Worm (Caenorhabditis elegans) whole organism, L1 larva: ENCODE measurements around the gene K09A9.8.

Experiments used
- C16A3.4 ChIP-seq: fragments of 150-350 bp; optimal IDR thresholded peaks from 2 replicates; lab custom pipeline; 2014; ENCODE audit warnings: missing biosample characterization, missing genetic modification characterization
- F16B12.6 ChIP-seq: fragments of 150-350 bp; optimal IDR thresholded peaks from 2 replicates; lab custom pipeline; 2014; ENCODE audit warnings: missing biosample characterization, missing genetic modification characterization
- Y116A8C.19 ChIP-seq: sonication (generic microtip); optimal IDR thresholded peaks from 2 replicates; lab custom pipeline; 2016; ENCODE audit warnings: missing compliant biosample characterization, missing genetic modification characterization, borderline replicate concordance
- alr-1 ChIP-seq: fragments of 200-800 bp; sonication (Bioruptor generic); optimal IDR thresholded peaks from 2 replicates; lab custom pipeline; 2018; ENCODE audit warnings: borderline replicate concordance, mild to moderate bottlenecking, missing genetic modification characterization, missing compliant biosample characterization
- aly-2 ChIP-seq: fragments of 150-350 bp; optimal IDR thresholded peaks from 2 replicates; lab custom pipeline; 2014; ENCODE audit warnings: missing biosample characterization, missing genetic modification characterization
- ama-1 ChIP-seq: fragments of 150-350 bp; optimal IDR thresholded peaks from 2 replicates; lab custom pipeline; 2014
- blmp-1 ChIP-seq: fragments of 150-350 bp; optimal IDR thresholded peaks from 2 replicates; lab custom pipeline; 2014; ENCODE audit warnings: missing biosample characterization, missing genetic modification characterization
- ceh-63 ChIP-seq: fragments of 200-800 bp; sonication (Bioruptor generic); optimal IDR thresholded peaks from 2 replicates; lab custom pipeline; 2018; ENCODE audit warnings: mild to moderate bottlenecking, missing genetic modification characterization, missing compliant biosample characterization
- dsc-1 ChIP-seq: sonication (generic microtip); optimal IDR thresholded peaks from 2 replicates; lab custom pipeline; 2016; ENCODE audit warnings: mild to moderate bottlenecking, missing genetic modification characterization, missing compliant biosample characterization
- efl-1 ChIP-seq, 4 experiments: fragments of 150-350 bp; optimal IDR thresholded peaks in 3 of 4; peaks in 1 of 4; 1 replicate in 1 of 4; 2 replicates in 3 of 4; lab custom pipeline; 2014; ENCODE audit warnings: missing biosample characterization in 2 of 4, missing genetic modification characterization in 2 of 4, missing genetic modification reagents in 2 of 4
- efl-3 ChIP-seq: fragments of 200-800 bp; sonication (Bioruptor generic); optimal IDR thresholded peaks from 2 replicates; lab custom pipeline; 2018; ENCODE audit warnings: mild to moderate bottlenecking, missing genetic modification characterization, missing compliant biosample characterization
- egl-13 ChIP-seq: sonication (generic microtip); optimal IDR thresholded peaks from 2 replicates; lab custom pipeline; 2016; ENCODE audit warnings: missing genotype, missing genetic modification reagents, missing genetic modification characterization, missing compliant biosample characterization
- fkh-8 ChIP-seq: sonication (generic microtip); optimal IDR thresholded peaks from 2 replicates; lab custom pipeline; 2016; ENCODE audit warnings: mild to moderate bottlenecking, missing genetic modification characterization, missing compliant biosample characterization
- fos-1 ChIP-seq: fragments of 150-350 bp; optimal IDR thresholded peaks from 2 replicates; lab custom pipeline; 2014; ENCODE audit warnings: missing biosample characterization, missing genetic modification characterization
- hlh-4 ChIP-seq: sonication (generic microtip); optimal IDR thresholded peaks from 2 replicates; lab custom pipeline; 2016; ENCODE audit warnings: mild to moderate bottlenecking, missing genetic modification characterization, missing compliant biosample characterization
- irx-1 ChIP-seq: sonication (generic microtip); optimal IDR thresholded peaks from 2 replicates; lab custom pipeline; 2016; ENCODE audit warnings: missing genetic modification characterization, missing compliant biosample characterization
- isw-1 ChIP-seq: fragments of 200-800 bp; sonication (Bioruptor generic); IDR thresholded peaks from 2 replicates; pipeline ENCODE4 v1.3.6; 2022; ENCODE audit warnings: missing genetic modification characterization, missing compliant biosample characterization
- lin-13 ChIP-seq: fragments of 150-350 bp; optimal IDR thresholded peaks from 2 replicates; lab custom pipeline; 2014; ENCODE audit warnings: missing biosample characterization, missing genetic modification reagents, missing genetic modification characterization
- lin-14 ChIP-seq: fragments of 200-800 bp; sonication (Bioruptor generic); optimal IDR thresholded peaks from 2 replicates; lab custom pipeline; 2018; ENCODE audit warnings: mild to moderate bottlenecking, missing genetic modification characterization, moderate library complexity, missing compliant biosample characterization
- lin-15B ChIP-seq: fragments of 150-350 bp; sonication (generic microtip); optimal IDR thresholded peaks from 3 replicates; lab custom pipeline; 2014; ENCODE audit warnings: missing biosample characterization, missing genetic modification characterization
- lin-39 ChIP-seq: fragments of 150-350 bp; optimal IDR thresholded peaks from 2 replicates; lab custom pipeline; 2014; ENCODE audit warnings: missing biosample characterization, missing genetic modification reagents, missing genetic modification characterization
- lir-3 ChIP-seq: sonication (generic microtip); optimal IDR thresholded peaks from 2 replicates; lab custom pipeline; 2016; ENCODE audit warnings: mild to moderate bottlenecking, missing genetic modification characterization, moderate library complexity, missing compliant biosample characterization; ENCODE audit not compliant: poor library complexity
- lsy-2 ChIP-seq, 2 experiments: fragments of 150-350 bp; optimal IDR thresholded peaks; 2 replicates each; lab custom pipeline; 2014; ENCODE audit warnings: missing biosample characterization in 2 of 2, missing genetic modification characterization in 2 of 2
- mab-9 ChIP-seq: fragments of 200-800 bp; sonication (Bioruptor generic); IDR thresholded peaks from 2 replicates; pipeline ENCODE4 v1.3.6; 2022; ENCODE audit warnings: missing genetic modification reagents, missing genetic modification characterization, missing compliant biosample characterization
- mdl-1 ChIP-seq, 2 experiments: fragments of 150-350 bp; optimal IDR thresholded peaks; 2 replicates each; lab custom pipeline; 2014 to 2017; ENCODE audit warnings: missing biosample characterization in 2 of 2, missing genetic modification characterization in 2 of 2, inconsistent platforms in 1 of 2
- mep-1 ChIP-seq: fragments of 150-350 bp; optimal IDR thresholded peaks from 2 replicates; lab custom pipeline; 2014; ENCODE audit warnings: missing biosample characterization, missing genetic modification characterization
- nhr-47 ChIP-seq: sonication (generic microtip); optimal IDR thresholded peaks from 2 replicates; lab custom pipeline; 2016; ENCODE audit warnings: mild to moderate bottlenecking, missing genetic modification characterization, moderate library complexity, missing compliant biosample characterization
- nhr-71 ChIP-seq: sonication (generic microtip); optimal IDR thresholded peaks from 2 replicates; lab custom pipeline; 2016; ENCODE audit warnings: mild to moderate bottlenecking, missing genetic modification characterization, moderate library complexity, missing compliant biosample characterization
- nhr-85 ChIP-seq: sonication (generic microtip); peaks from one replicate; lab custom pipeline; 2016; ENCODE audit warnings: missing genetic modification characterization, inconsistent platforms, missing compliant biosample characterization
- nhr-90 ChIP-seq: sonication (generic microtip); optimal IDR thresholded peaks from 2 replicates; lab custom pipeline; 2016; ENCODE audit warnings: mild to moderate bottlenecking, missing genetic modification characterization, missing compliant biosample characterization; ENCODE audit not compliant: poor library complexity
- pqm-1 ChIP-seq: sonication (generic microtip); optimal IDR thresholded peaks from 3 replicates; lab custom pipeline; 2017; ENCODE audit warnings: missing biosample characterization, missing genetic modification characterization
- skn-1 ChIP-seq: fragments of 150-350 bp; optimal IDR thresholded peaks from 2 replicates; lab custom pipeline; 2014; ENCODE audit warnings: missing biosample characterization, missing genetic modification characterization
- snpc-4 ChIP-seq: fragments of 150-350 bp; optimal IDR thresholded peaks from 2 replicates; lab custom pipeline; 2014; ENCODE audit warnings: missing biosample characterization, missing genetic modification characterization
- sox-4 ChIP-seq: sonication (generic microtip); optimal IDR thresholded peaks from 2 replicates; lab custom pipeline; 2016; ENCODE audit warnings: missing genetic modification characterization, missing compliant biosample characterization
- sptf-1 ChIP-seq: fragments of 150-350 bp; optimal IDR thresholded peaks from 2 replicates; lab custom pipeline; 2014; ENCODE audit warnings: missing biosample characterization, missing genetic modification characterization
- tlp-1 ChIP-seq: fragments of 150-350 bp; optimal IDR thresholded peaks from 2 replicates; lab custom pipeline; 2014; ENCODE audit warnings: missing biosample characterization, missing genetic modification characterization
- vab-15 ChIP-seq: sonication (generic microtip); optimal IDR thresholded peaks from 2 replicates; lab custom pipeline; 2017; ENCODE audit warnings: missing genotype, mild to moderate bottlenecking, missing genetic modification characterization, missing compliant biosample characterization
- ztf-4 ChIP-seq: fragments of 150-350 bp; optimal IDR thresholded peaks from 2 replicates; lab custom pipeline; 2014; ENCODE audit warnings: missing biosample characterization, missing genetic modification characterization

The K09A9.8 gene

DNA sequence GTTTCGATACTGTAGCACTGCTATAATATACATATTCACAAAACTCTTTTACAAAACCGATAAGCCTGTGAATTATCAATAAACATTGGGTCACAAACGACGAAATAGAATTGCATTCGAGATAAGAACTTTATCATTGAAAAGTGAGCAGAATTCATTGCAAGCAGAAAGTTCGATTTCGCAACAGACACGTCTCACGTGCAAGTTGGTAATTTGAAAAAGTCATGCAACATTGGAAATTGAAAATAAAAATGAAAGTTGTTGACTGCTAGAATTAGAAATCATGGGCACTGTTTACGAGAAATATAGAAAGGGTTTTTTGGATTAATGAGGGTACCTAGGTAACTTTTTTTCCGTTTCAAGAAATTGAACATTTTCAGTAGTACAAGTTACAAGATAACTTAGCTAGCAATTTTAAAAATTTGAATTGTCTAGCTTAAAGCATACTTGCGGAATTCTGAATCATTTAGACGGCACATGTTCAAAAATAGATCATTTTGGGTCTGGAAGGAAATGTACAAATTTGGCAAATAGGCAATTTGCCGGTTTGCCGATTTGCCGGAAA is 13.6 kb upstream of the K09A9.8 start (continued):
- no peak for TF ChIP-seq dsc-1
- peak; percentile 31 for TF ChIP-seq C16A3.4 (tag; lab: Kevin White, UChicago)
- TF ChIP-seq pqm-1 (tag; lab: Kevin White, UChicago): peak; percentile 84
- TF ChIP-seq mep-1 (tag; lab: Kevin White, UChicago): peak; percentile 45
- TF ChIP-seq ama-1 (lab: Kevin White, UChicago): peak; percentile 42
- TF ChIP-seq lin-15B: no peak
- no peak for TF ChIP-seq alr-1 (tag; lab: Kevin White, UChicago)

DNA sequence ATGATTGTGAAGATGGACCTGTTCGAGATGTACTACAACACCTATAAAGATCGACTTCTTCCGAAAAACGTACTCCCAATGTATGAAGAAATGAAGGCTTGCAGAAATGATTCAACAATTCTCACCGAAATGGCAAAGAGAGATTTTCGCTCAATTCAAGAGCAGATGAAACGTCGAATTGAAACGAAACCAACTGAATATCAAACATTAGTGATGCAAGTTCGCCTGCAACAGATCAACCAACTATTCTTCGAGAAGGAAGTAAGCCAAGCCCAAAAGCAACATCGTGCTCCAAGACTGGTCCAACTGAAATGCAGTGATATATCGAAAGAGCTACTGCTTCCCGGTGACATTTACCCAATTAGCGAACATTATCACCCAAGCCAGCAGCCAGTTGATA is 12.7 kb upstream of the K09A9.8 start:
- no peak for TF ChIP-seq efl-1 (optimal IDR thresholded peaks at IDR 0.05; lab: Kevin White, UChicago)
- TF ChIP-seq efl-1 (GFP tag; optimal IDR thresholded peaks at IDR 0.05 in 1 of 2; lab: Kevin White, UChicago): peak in 1 of 2 experiments; percentile 69
- no peak for TF ChIP-seq ztf-4 (tag; lab: Kevin White, UChicago)

DNA sequence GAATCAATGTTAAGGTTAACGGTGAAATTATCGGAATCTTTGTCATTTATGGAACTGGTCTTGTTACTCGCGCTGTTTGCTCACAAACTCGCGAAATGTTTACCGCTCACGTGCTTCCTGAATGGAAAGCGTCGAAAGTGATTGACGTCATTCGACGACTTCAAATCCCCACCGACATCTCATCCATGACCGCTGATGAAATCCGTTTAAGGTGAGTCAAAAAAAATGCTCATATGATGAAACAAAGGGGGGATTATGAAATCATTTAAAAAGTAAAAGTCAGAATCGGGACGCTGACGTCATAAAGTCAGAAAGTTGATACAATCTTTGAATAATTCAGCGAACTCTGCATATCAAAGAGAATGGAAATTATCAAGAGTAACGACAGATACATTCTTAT is 11.6 kb upstream of the K09A9.8 start:
- TF ChIP-seq mdl-1 (tag; optimal IDR thresholded peaks at IDR 0.05; lab: Kevin White, UChicago): peak in 1 of 2 experiments; percentile 45
- peak; percentile 57 for TF ChIP-seq nhr-47
- peak; percentile 11 for TF ChIP-seq egl-13 (tag; lab: Kevin White, UChicago)
- peak; percentile 69 for TF ChIP-seq nhr-71 (tag; lab: Kevin White, UChicago)
- no peak for TF ChIP-seq ceh-63 (GFP tag; lab: Kevin White, UChicago)
- no peak for TF ChIP-seq isw-1 (GFP tag; lab: Robert Waterston, UW)
- peak; percentile 4 for TF ChIP-seq aly-2
- TF ChIP-seq irx-1 (tag; lab: Kevin White, UChicago): no peak
- no peak for TF ChIP-seq Y116A8C.19 (tag; lab: Kevin White, UChicago)
- no peak for TF ChIP-seq F16B12.6 (tag; lab: Kevin White, UChicago)
- TF ChIP-seq skn-1: peak; percentile 62
- peak; percentile 19 for TF ChIP-seq lin-13
- no peak for TF ChIP-seq alr-1 (tag; lab: Kevin White, UChicago)
- TF ChIP-seq lir-3 (tag; lab: Kevin White, UChicago): no peak
- no peak for TF ChIP-seq vab-15 (tag; lab: Kevin White, UChicago)
- peak; percentile 54 for TF ChIP-seq lin-14
- TF ChIP-seq sox-4 (tag; lab: Kevin White, UChicago): no peak
- no peak for TF ChIP-seq efl-3 (GFP tag; lab: Kevin White, UChicago)
- peak; percentile 14 for TF ChIP-seq fos-1
- TF ChIP-seq hlh-4: no peak
- TF ChIP-seq blmp-1 (tag; lab: Kevin White, UChicago): no peak
- TF ChIP-seq lin-39: no peak
- TF ChIP-seq mab-9: no peak
- TF ChIP-seq tlp-1 (tag; lab: Kevin White, UChicago): no peak
- TF ChIP-seq efl-1 (optimal IDR thresholded peaks at IDR 0.05; lab: Kevin White, UChicago): no peak
- TF ChIP-seq efl-1 (GFP tag; optimal IDR thresholded peaks at IDR 0.05 in 1 of 2; lab: Kevin White, UChicago): peak in 1 of 2 experiments; percentile 73
- no peak for TF ChIP-seq sptf-1 (tag; lab: Kevin White, UChicago)
- TF ChIP-seq nhr-85 (tag; lab: Kevin White, UChicago): no peak
- TF ChIP-seq nhr-90 (tag; lab: Kevin White, UChicago): no peak
- peak; percentile 68 for TF ChIP-seq dsc-1
- no peak for TF ChIP-seq snpc-4
- TF ChIP-seq lsy-2 (tag; optimal IDR thresholded peaks at IDR 0.05; lab: Kevin White, UChicago): peak in 1 of 2 experiments; percentile 33
- peak; percentile 83 for TF ChIP-seq fkh-8 (tag; lab: Kevin White, UChicago)
